Worm (Caenorhabditis elegans) whole organism, L4/young adult: ENCODE data around the gene Y64G10A.1.

Experiments used
- W03F9.2 ChIP-seq: fragments of 150-350 bp; optimal IDR thresholded peaks from 2 replicates; lab custom pipeline; 2014; ENCODE audit warnings: missing biosample characterization, missing genetic modification characterization
- dao-5 ChIP-seq: sonication (generic microtip); optimal IDR thresholded peaks from 2 replicates; lab custom pipeline; 2016; ENCODE audit warnings: missing genotype, missing genetic modification characterization, moderate library complexity, missing compliant biosample characterization
- him-1 ChIP-seq: sonication (generic microtip); optimal IDR thresholded peaks from 2 replicates; lab custom pipeline; 2016; ENCODE audit warnings: missing genotype, missing genetic modification reagents, missing genetic modification characterization, missing compliant biosample characterization

Y64G10A.1 gene

ce11 chrIV:14238976-14239375 is at the start of gene Y64G10A.1:
Gene Y64G10A.1 (minus strand): TSS chrIV:14239076.
- TF ChIP-seq him-1 (no peak), W03F9.2 (no peak), dao-5 (no peak)

ce11 chrIV:14284920-14285319 is 46.0 kb upstream of the Y64G10A.1 start:
- TF ChIP-seq W03F9.2 (no peak), dao-5 (no peak), him-1 (no peak)

ce11 chrIV:14276773-14277388 is 38.0 kb upstream of the Y64G10A.1 start:
- TF ChIP-seq W03F9.2 = no peak
- TF ChIP-seq dao-5 = no peak
- no peak for TF ChIP-seq him-1

ce11 chrIV:14276160-14276559 is 37.3 kb upstream of the Y64G10A.1 start, which contains the start of gene ilcr-1:
Gene ilcr-1 (plus strand): TSS chrIV:14276460.
- TF ChIP-seq W03F9.2 (no peak), dao-5 (no peak), him-1 (no peak)

ce11 chrIV:14274834-14275233 is 36.0 kb upstream of the Y64G10A.1 start:
- TF ChIP-seq dao-5 (no peak), W03F9.2 (no peak), him-1 (no peak)

- no peak for TF ChIP-seq W03F9.2
- peak; percentile 72 for TF ChIP-seq him-1
Observed at ce11 chrIV:14272561-14272960, 33.7 kb upstream of the Y64G10A.1 start.

ce11 chrIV:14269932-14270331 is 31.1 kb upstream of the Y64G10A.1 start:
- TF ChIP-seq him-1 = no peak
- TF ChIP-seq W03F9.2 = no peak
- no peak for TF ChIP-seq dao-5

- no peak for TF ChIP-seq dao-5
- TF ChIP-seq W03F9.2 = no peak
- no peak for TF ChIP-seq him-1
Observed at ce11 chrIV:14268882-14269281, 30.0 kb upstream of the Y64G10A.1 start.

ce11 chrIV:14260761-14261160 is 21.9 kb upstream of the Y64G10A.1 start:
- no peak for TF ChIP-seq dao-5
- TF ChIP-seq him-1 = peak; percentile 77

- TF ChIP-seq dao-5 (no peak), W03F9.2 (no peak), him-1 (no peak)
Observed at ce11 chrIV:14259197-14259596, 20.3 kb upstream of the Y64G10A.1 start.

ce11 chrIV:14257528-14257927 is 18.7 kb upstream of the Y64G10A.1 start:
- TF ChIP-seq dao-5 (no peak), W03F9.2 (no peak), him-1 (no peak)

ce11 chrIV:14255605-14256004 is 16.7 kb upstream of the Y64G10A.1 start:
- TF ChIP-seq dao-5 (no peak), him-1 (no peak), W03F9.2 (no peak)

ce11 chrIV:14250113-14250512 is 11.2 kb upstream of the Y64G10A.1 start, which contains the start of gene srab-24:
Gene srab-24 (minus strand): TSS chrIV:14250213.
- no peak for TF ChIP-seq dao-5
- TF ChIP-seq W03F9.2 = no peak
- no peak for TF ChIP-seq him-1

- TF ChIP-seq him-1 = no peak
- no peak for TF ChIP-seq dao-5
- TF ChIP-seq W03F9.2 = no peak
Observed at ce11 chrIV:14249447-14249846, 10.6 kb upstream of the Y64G10A.1 start.

- TF ChIP-seq dao-5 = no peak
- no peak for TF ChIP-seq him-1
- no peak for TF ChIP-seq W03F9.2
Observed at ce11 chrIV:14244357-14244756, 5.5 kb upstream of the Y64G10A.1 start, which contains the start of gene Y64G10A.2. Gene Y64G10A.2 (minus strand): TSS chrIV:14244457.

- no peak for TF ChIP-seq W03F9.2
- no peak for TF ChIP-seq him-1
- no peak for TF ChIP-seq dao-5
Observed at ce11 chrIV:14241382-14242122, 2.7 kb upstream of the Y64G10A.1 start, which contains the start of gene Y64G10A.10. Gene Y64G10A.10 (minus strand): TSS chrIV:14241432.
